Fruit fly (Drosophila melanogaster): Measurements from ENCODE around the gene Jon99Ci.

Jon99Ci gene

DNA sequence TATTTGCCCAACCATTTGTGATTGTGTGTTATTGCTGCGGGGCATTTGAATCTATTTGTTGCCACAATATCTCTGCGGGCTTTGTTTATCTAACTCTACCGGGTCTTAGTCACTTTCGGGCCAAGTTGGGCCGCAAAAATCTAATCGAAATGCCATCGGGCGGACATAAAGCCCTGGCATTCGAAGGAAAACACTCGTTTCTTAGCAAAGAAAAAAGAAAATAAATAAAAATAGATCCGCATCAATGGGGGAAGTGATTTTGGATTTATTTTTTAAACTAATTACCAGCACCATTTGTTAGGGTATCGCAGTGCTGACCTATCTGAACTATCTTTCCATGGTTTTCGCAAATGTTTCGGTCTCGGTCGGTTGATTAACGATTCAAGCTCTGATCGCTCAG lies 27.4 kb downstream of the Jon99Ci start:
- TF ChIP-seq CG6276 (GFP tag; optimal IDR thresholded peaks at IDR 0.05) (peak; percentile 20), OdsH (GFP tag; optimal IDR thresholded peaks at IDR 0.05) (no peak), CG6163 (GFP tag; IDR thresholded peaks at IDR 0.05) (no peak), Sox102F (GFP tag; optimal IDR thresholded peaks at IDR 0.05) (no peak), fd59A (GFP tag; optimal IDR thresholded peaks at IDR 0.05) (no peak), acj6 (GFP tag; optimal IDR thresholded peaks at IDR 0.05) (no peak), salr (GFP tag; optimal IDR thresholded peaks at IDR 0.05) (no peak), Blimp-1 (GFP tag; optimal IDR thresholded peaks at IDR 0.05) (no peak), CG11762 (GFP tag; optimal IDR thresholded peaks at IDR 0.05; ENCODE audit: insufficient read depth) (no peak), Hr4 (GFP tag; optimal IDR thresholded peaks at IDR 0.05) (peak; percentile 46), Ets96B (tag; optimal IDR thresholded peaks at IDR 0.05) (no peak), Sox14 (GFP tag; optimal IDR thresholded peaks at IDR 0.05) (no peak), eg (GFP tag; IDR thresholded peaks at IDR 0.05) (peak; percentile 31; the same call in 1 of the 3 replicates), CG8119 (GFP tag; IDR thresholded peaks at IDR 0.05) (peak; percentile 54; the same call in 1 of the 3 replicates), CG11294 (GFP tag; IDR thresholded peaks at IDR 0.05) (peak; percentile 45), Hr38 (GFP tag; optimal IDR thresholded peaks at IDR 0.05) (no peak), CG1621 (tag; optimal IDR thresholded peaks at IDR 0.05) (no peak), CG15336 (GFP tag; IDR thresholded peaks at IDR 0.05) (peak; percentile 59), CG32006 (GFP tag; optimal IDR thresholded peaks at IDR 0.05) (peak; percentile 46)

DNA sequence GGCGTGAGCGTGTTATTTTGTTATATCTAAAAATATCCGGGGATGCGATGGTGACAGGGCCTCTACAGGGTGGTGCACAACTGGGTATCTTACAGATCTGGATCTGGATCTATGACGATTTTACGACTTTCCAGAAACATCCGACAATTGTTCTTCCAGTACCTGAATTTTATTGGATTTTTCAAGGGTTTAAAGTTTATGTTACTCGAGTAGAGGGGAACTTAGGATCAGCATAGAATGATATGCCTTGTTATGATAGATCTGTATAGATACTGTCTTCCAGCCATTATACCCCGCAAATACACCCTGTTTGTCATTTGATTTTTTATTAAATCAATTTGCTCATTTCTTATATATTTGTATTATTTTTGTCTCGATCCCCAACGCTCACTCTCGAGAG lies 31.6 kb downstream of the Jon99Ci start:
- TF ChIP-seq acj6 (GFP tag; optimal IDR thresholded peaks at IDR 0.05) (no peak), CG11294 (GFP tag; IDR thresholded peaks at IDR 0.05) (peak; percentile 72), CG8319 (GFP tag; optimal IDR thresholded peaks at IDR 0.05) (no peak), CG6163 (GFP tag; IDR thresholded peaks at IDR 0.05) (peak; percentile 34; the same call in 2 of the 3 replicates), CG32006 (GFP tag; optimal IDR thresholded peaks at IDR 0.05) (peak; percentile 60), CG4318 (GFP tag; optimal IDR thresholded peaks at IDR 0.05) (peak; percentile 22), topi (GFP tag; optimal IDR thresholded peaks at IDR 0.05) (no peak), Eip78C (GFP tag) (peak; percentile 73), Sox102F (GFP tag; optimal IDR thresholded peaks at IDR 0.05) (no peak), OdsH (GFP tag; optimal IDR thresholded peaks at IDR 0.05) (peak; percentile 30), achi (GFP tag; optimal IDR thresholded peaks at IDR 0.05) (peak; percentile 46), spab (GFP tag; optimal IDR thresholded peaks at IDR 0.05) (no peak), CG15336 (GFP tag; IDR thresholded peaks at IDR 0.05) (peak; percentile 81), salr (GFP tag; optimal IDR thresholded peaks at IDR 0.05) (peak in 1 of 2 experiments; percentile 25), Smox (GFP tag; optimal IDR thresholded peaks at IDR 0.05) (no peak), Sox15 (GFP tag; optimal IDR thresholded peaks at IDR 0.05) (no peak), CG3032 (tag; optimal IDR thresholded peaks at IDR 0.05) (no peak), Ets96B (tag; optimal IDR thresholded peaks at IDR 0.05) (no peak), Ets21C (GFP tag; optimal IDR thresholded peaks at IDR 0.05) (no peak), CG10631 (GFP tag; optimal IDR thresholded peaks at IDR 0.05) (peak; percentile 21), CG3919 (GFP tag; optimal IDR thresholded peaks at IDR 0.05) (peak; percentile 26), pdm3 (GFP tag; optimal IDR thresholded peaks at IDR 0.05) (peak; percentile 19), CG8119 (GFP tag; IDR thresholded peaks at IDR 0.05) (peak; percentile 83), Gug (GFP tag; IDR thresholded peaks at IDR 0.05) (peak; percentile 80), eg (GFP tag; IDR thresholded peaks at IDR 0.05) (peak; percentile 78), CG34406 (GFP tag; optimal IDR thresholded peaks at IDR 0.05) (no peak), CG6276 (GFP tag; optimal IDR thresholded peaks at IDR 0.05) (peak; percentile 56), Hr4 (GFP tag; optimal IDR thresholded peaks at IDR 0.05) (peak; percentile 79)

DNA sequence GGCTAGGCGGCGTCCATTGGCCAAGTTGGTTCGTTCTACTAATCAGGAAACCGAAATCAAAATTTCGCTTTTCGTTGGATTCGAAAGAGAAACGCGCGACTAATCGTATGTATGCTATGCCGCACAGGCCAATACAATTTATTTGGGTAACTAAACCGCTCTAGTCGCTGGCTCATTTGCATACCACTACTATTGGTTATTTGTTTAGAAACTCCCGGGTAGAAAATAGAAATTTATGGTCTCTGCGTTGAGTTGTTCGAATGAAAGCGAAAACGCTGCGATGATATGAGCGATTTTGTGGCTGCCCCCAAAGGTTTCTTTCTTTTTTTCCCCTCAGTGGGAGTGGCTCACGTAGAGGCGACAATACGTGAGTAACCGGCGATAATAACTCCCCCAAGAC lies 33.0 kb downstream of the Jon99Ci start:
- TF ChIP-seq CG11902 (GFP tag; optimal IDR thresholded peaks at IDR 0.05) (no peak), spab (GFP tag; optimal IDR thresholded peaks at IDR 0.05) (no peak), CG6163 (GFP tag; IDR thresholded peaks at IDR 0.05) (no peak), CG32006 (GFP tag; optimal IDR thresholded peaks at IDR 0.05) (no peak), CG8319 (GFP tag; optimal IDR thresholded peaks at IDR 0.05) (no peak), CG15336 (GFP tag; IDR thresholded peaks at IDR 0.05) (no peak), CG6854 (GFP tag; optimal IDR thresholded peaks at IDR 0.05) (no peak), Eip75B (GFP tag; optimal IDR thresholded peaks at IDR 0.05) (no peak), CG11294 (GFP tag; IDR thresholded peaks at IDR 0.05) (no peak), svp (GFP tag) (no peak), Smox (GFP tag; optimal IDR thresholded peaks at IDR 0.05) (no peak), pdm3 (GFP tag; optimal IDR thresholded peaks at IDR 0.05) (no peak), CG7368 (GFP tag; optimal IDR thresholded peaks at IDR 0.05) (no peak), OdsH (GFP tag; optimal IDR thresholded peaks at IDR 0.05) (no peak), net (GFP tag; optimal IDR thresholded peaks at IDR 0.05) (no peak), Met (GFP tag; optimal IDR thresholded peaks at IDR 0.05) (no peak), Ets21C (GFP tag; optimal IDR thresholded peaks at IDR 0.05) (no peak), lz (GFP tag; optimal IDR thresholded peaks at IDR 0.05) (no peak)
